Worm (Caenorhabditis elegans) whole organism, L1 larva: ENCODE data around the gene nduv-2.
A peak's percentile ranks its signal among the peaks of the same experiment; 100 is the strongest.

Source experiments
- C04F5.9 ChIP-seq: sonication (generic microtip); optimal IDR thresholded peaks from 2 replicates; lab custom pipeline; 2016; ENCODE audit warnings: missing genetic modification characterization, missing compliant biosample characterization
- C34B4.2 ChIP-seq: sonication (generic microtip); optimal IDR thresholded peaks from 2 replicates; lab custom pipeline; 2017; ENCODE audit warnings: mild to moderate bottlenecking, missing genetic modification characterization, missing compliant biosample characterization
- F16B12.6 ChIP-seq: fragments of 150-350 bp; optimal IDR thresholded peaks from 2 replicates; lab custom pipeline; 2014; ENCODE audit warnings: missing biosample characterization, missing genetic modification characterization
- aha-1 ChIP-seq: fragments of 150-350 bp; optimal IDR thresholded peaks from 2 replicates; lab custom pipeline; 2014; ENCODE audit warnings: missing biosample characterization, missing genetic modification characterization
- aly-2 ChIP-seq: fragments of 150-350 bp; optimal IDR thresholded peaks from 2 replicates; lab custom pipeline; 2014; ENCODE audit warnings: missing biosample characterization, missing genetic modification characterization
- ceh-63 ChIP-seq: fragments of 200-800 bp; sonication (Bioruptor generic); optimal IDR thresholded peaks from 2 replicates; lab custom pipeline; 2018; ENCODE audit warnings: mild to moderate bottlenecking, missing genetic modification characterization, missing compliant biosample characterization
- ceh-82 ChIP-seq, 3 experiments: fragments of 150-350 bp in 1 of 3; sonication (generic microtip) in 2 of 3; optimal IDR thresholded peaks; 2 replicates each; lab custom pipeline; 2014 to 2017; ENCODE audit warnings: missing biosample characterization in 3 of 3, missing genetic modification characterization in 3 of 3
- ceh-88 ChIP-seq: fragments of 200-800 bp; sonication (Bioruptor generic); IDR thresholded peaks from 2 replicates; pipeline ENCODE4 v1.3.6; 2022; ENCODE audit warnings: missing genetic modification characterization, missing compliant biosample characterization
- ces-1 ChIP-seq: fragments of 150-350 bp; optimal IDR thresholded peaks from 2 replicates; lab custom pipeline; 2014; ENCODE audit warnings: missing biosample characterization, missing genetic modification reagents, missing genetic modification characterization
- dpl-1 ChIP-seq, 3 experiments: fragments of 150-350 bp in 2 of 3; sonication (generic microtip) in 1 of 3; optimal IDR thresholded peaks; 2 replicates each; lab custom pipeline; 2014 to 2017; ENCODE audit warnings: missing biosample characterization in 3 of 3, missing genetic modification characterization in 3 of 3, missing genetic modification reagents in 3 of 3
- dsc-1 ChIP-seq: sonication (generic microtip); optimal IDR thresholded peaks from 2 replicates; lab custom pipeline; 2016; ENCODE audit warnings: mild to moderate bottlenecking, missing genetic modification characterization, missing compliant biosample characterization
- efl-3 ChIP-seq: fragments of 200-800 bp; sonication (Bioruptor generic); optimal IDR thresholded peaks from 2 replicates; lab custom pipeline; 2018; ENCODE audit warnings: mild to moderate bottlenecking, missing genetic modification characterization, missing compliant biosample characterization
- egl-13 ChIP-seq: sonication (generic microtip); optimal IDR thresholded peaks from 2 replicates; lab custom pipeline; 2016; ENCODE audit warnings: missing genotype, missing genetic modification reagents, missing genetic modification characterization, missing compliant biosample characterization
- elt-2 ChIP-seq: sonication (generic microtip); optimal IDR thresholded peaks from 2 replicates; lab custom pipeline; 2016; ENCODE audit warnings: missing genetic modification characterization, mild to moderate bottlenecking, inconsistent platforms, missing compliant biosample characterization, missing genetic modification reagents
- fkh-10 ChIP-seq: sonication (generic microtip); optimal IDR thresholded peaks from 2 replicates; lab custom pipeline; 2017; ENCODE audit warnings: missing biosample characterization, missing genetic modification reagents, missing genetic modification characterization
- fkh-4 ChIP-seq: sonication (generic microtip); optimal IDR thresholded peaks from 2 replicates; lab custom pipeline; 2016; ENCODE audit warnings: missing compliant biosample characterization, missing genetic modification characterization, borderline replicate concordance
- fkh-8 ChIP-seq: sonication (generic microtip); optimal IDR thresholded peaks from 2 replicates; lab custom pipeline; 2016; ENCODE audit warnings: mild to moderate bottlenecking, missing genetic modification characterization, missing compliant biosample characterization
- irx-1 ChIP-seq: sonication (generic microtip); optimal IDR thresholded peaks from 2 replicates; lab custom pipeline; 2016; ENCODE audit warnings: missing genetic modification characterization, missing compliant biosample characterization
- lin-13 ChIP-seq: fragments of 150-350 bp; optimal IDR thresholded peaks from 2 replicates; lab custom pipeline; 2014; ENCODE audit warnings: missing biosample characterization, missing genetic modification reagents, missing genetic modification characterization
- lin-39 ChIP-seq: fragments of 150-350 bp; optimal IDR thresholded peaks from 2 replicates; lab custom pipeline; 2014; ENCODE audit warnings: missing biosample characterization, missing genetic modification reagents, missing genetic modification characterization
- nhr-11 ChIP-seq: fragments of 150-350 bp; optimal IDR thresholded peaks from 2 replicates; lab custom pipeline; 2014; ENCODE audit warnings: missing biosample characterization, missing genetic modification characterization
- nhr-237 ChIP-seq: fragments of 150-350 bp; optimal IDR thresholded peaks from 2 replicates; lab custom pipeline; 2014; ENCODE audit warnings: missing biosample characterization, missing genetic modification characterization
- nhr-71 ChIP-seq: sonication (generic microtip); optimal IDR thresholded peaks from 2 replicates; lab custom pipeline; 2016; ENCODE audit warnings: mild to moderate bottlenecking, missing genetic modification characterization, moderate library complexity, missing compliant biosample characterization
- nhr-76 ChIP-seq: sonication (generic microtip); optimal IDR thresholded peaks from 2 replicates; lab custom pipeline; 2017; ENCODE audit warnings: missing biosample characterization, missing genetic modification characterization
- nhr-77 ChIP-seq: fragments of 150-350 bp; optimal IDR thresholded peaks from 2 replicates; lab custom pipeline; 2014; ENCODE audit warnings: missing biosample characterization, missing genetic modification characterization
- nhr-85 ChIP-seq: sonication (generic microtip); peaks from one replicate; lab custom pipeline; 2016; ENCODE audit warnings: missing genetic modification characterization, inconsistent platforms, missing compliant biosample characterization
- pag-3 ChIP-seq: sonication (generic microtip); optimal IDR thresholded peaks from 2 replicates; lab custom pipeline; 2017; ENCODE audit warnings: missing genetic modification characterization, mild to moderate bottlenecking, missing compliant biosample characterization, antibody characterized with exemption, borderline replicate concordance; ENCODE audit not compliant: insufficient read depth
- pqm-1 ChIP-seq: sonication (generic microtip); optimal IDR thresholded peaks from 3 replicates; lab custom pipeline; 2017; ENCODE audit warnings: missing biosample characterization, missing genetic modification characterization
- rnt-1 ChIP-seq: sonication (generic microtip); optimal IDR thresholded peaks from 2 replicates; lab custom pipeline; 2016; ENCODE audit warnings: mild to moderate bottlenecking, missing genetic modification characterization, moderate library complexity, missing compliant biosample characterization
- skn-1 ChIP-seq: fragments of 150-350 bp; optimal IDR thresholded peaks from 2 replicates; lab custom pipeline; 2014; ENCODE audit warnings: missing biosample characterization, missing genetic modification characterization
- snpc-4 ChIP-seq: fragments of 150-350 bp; optimal IDR thresholded peaks from 2 replicates; lab custom pipeline; 2014; ENCODE audit warnings: missing biosample characterization, missing genetic modification characterization
- snu-23 ChIP-seq: sonication (generic microtip); optimal IDR thresholded peaks from 2 replicates; lab custom pipeline; 2016; ENCODE audit warnings: missing genetic modification characterization, missing compliant biosample characterization
- sptf-1 ChIP-seq: fragments of 150-350 bp; optimal IDR thresholded peaks from 2 replicates; lab custom pipeline; 2014; ENCODE audit warnings: missing biosample characterization, missing genetic modification characterization
- swsn-7 ChIP-seq: sonication (generic microtip); optimal IDR thresholded peaks from 2 replicates; lab custom pipeline; 2016; ENCODE audit warnings: missing genetic modification characterization, missing compliant biosample characterization
- tbx-2 ChIP-seq: sonication (generic microtip); optimal IDR thresholded peaks from 2 replicates; lab custom pipeline; 2016; ENCODE audit warnings: missing genetic modification characterization, missing compliant biosample characterization
- unc-130 ChIP-seq: fragments of 150-350 bp; optimal IDR thresholded peaks from 2 replicates; lab custom pipeline; 2017; ENCODE audit warnings: missing biosample characterization, missing genetic modification characterization, inconsistent platforms
- unc-62 ChIP-seq: fragments of 150-350 bp; optimal IDR thresholded peaks from 2 replicates; lab custom pipeline; 2014; ENCODE audit warnings: missing biosample characterization, missing genetic modification reagents, missing genetic modification characterization
- unc-86 ChIP-seq: sonication (generic microtip); optimal IDR thresholded peaks from 2 replicates; lab custom pipeline; 2016; ENCODE audit warnings: missing genetic modification characterization, missing compliant biosample characterization
- unc-98 ChIP-seq: fragments of 200-800 bp; sonication (Bioruptor generic); IDR thresholded peaks from 2 replicates; pipeline ENCODE4 v1.3.6; 2022; ENCODE audit warnings: missing genetic modification characterization, missing compliant biosample characterization
- vab-15 ChIP-seq: sonication (generic microtip); optimal IDR thresholded peaks from 2 replicates; lab custom pipeline; 2017; ENCODE audit warnings: missing genotype, mild to moderate bottlenecking, missing genetic modification characterization, missing compliant biosample characterization
- zip-4 ChIP-seq: fragments of 200-800 bp; sonication (Bioruptor generic); optimal IDR thresholded peaks from 2 replicates; lab custom pipeline; 2018; ENCODE audit warnings: mild to moderate bottlenecking, missing genetic modification characterization, moderate library complexity, missing compliant biosample characterization
- ztf-11 ChIP-seq, 2 experiments: sonication (generic microtip); optimal IDR thresholded peaks; 2 replicates each; lab custom pipeline; 2016 to 2017; ENCODE audit warnings: missing genetic modification characterization in 2 of 2, missing biosample characterization in 1 of 2, missing compliant biosample characterization in 1 of 2

The nduv-2 gene

ce11 chrV:13591504-13592174, 33.7 kb downstream of the nduv-2 start, which contains the start of gene tbcb-1 (continued):
- no peak for TF ChIP-seq elt-2 (tag; lab: Kevin White, UChicago)
- TF ChIP-seq ceh-88, result no peak
- TF ChIP-seq nhr-71 (tag; lab: Kevin White, UChicago), result peak; percentile 66
- no peak for TF ChIP-seq C34B4.2 (tag; lab: Kevin White, UChicago)
- peak; percentile 26 for TF ChIP-seq egl-13 (tag; lab: Kevin White, UChicago)
- peak; percentile 37 for TF ChIP-seq tbx-2 (tag; lab: Kevin White, UChicago)
- no peak for TF ChIP-seq vab-15 (tag; lab: Kevin White, UChicago)
- TF ChIP-seq unc-130 (tag; lab: Kevin White, UChicago), result no peak
- TF ChIP-seq lin-13, result no peak
- TF ChIP-seq dpl-1 (GFP tag; optimal IDR thresholded peaks at IDR 0.05; lab: Kevin White, UChicago), result peak; percentile 33 to 74 (median 65)
- peak in 2 of 3 experiments; percentile 35 for TF ChIP-seq ceh-82 (tag; optimal IDR thresholded peaks at IDR 0.05; lab: Kevin White, UChicago)
- no peak for TF ChIP-seq unc-62 (GFP tag; lab: Kevin White, UChicago)
- TF ChIP-seq dsc-1 (tag; lab: Kevin White, UChicago), result peak; percentile 69
- TF ChIP-seq skn-1, result no peak
- TF ChIP-seq efl-3 (GFP tag; lab: Kevin White, UChicago), result no peak
- TF ChIP-seq unc-98 (GFP tag; lab: Robert Waterston, UW), result no peak
- TF ChIP-seq nhr-11 (tag; lab: Kevin White, UChicago), result no peak
- TF ChIP-seq fkh-10 (GFP tag; lab: Kevin White, UChicago), result no peak
- TF ChIP-seq, all 84 proteins: peak for 24

ce11 chrV:13589494-13590176, 35.7 kb downstream of the nduv-2 start, which contains the start of the genes F53F4.2 and F53F4.18:
Gene F53F4.2, minus strand, starts transcription at chrV:13589594.
Gene F53F4.18, plus strand, starts transcription at chrV:13590126.
- TF ChIP-seq snpc-4 (no peak), aha-1 (tag; lab: Kevin White, UChicago) (no peak), elt-2 (tag; lab: Kevin White, UChicago) (no peak), unc-98 (GFP tag; lab: Robert Waterston, UW) (no peak), irx-1 (tag; lab: Kevin White, UChicago) (no peak), nhr-77 (tag; lab: Kevin White, UChicago) (no peak), fkh-10 (GFP tag; lab: Kevin White, UChicago) (no peak), nhr-85 (tag; lab: Kevin White, UChicago) (no peak), lin-39 (tag; lab: Kevin White, UChicago) (no peak), pqm-1 (no peak), nhr-76 (no peak), rnt-1 (tag; lab: Kevin White, UChicago) (no peak), fkh-8 (tag; lab: Kevin White, UChicago) (no peak), snu-23 (no peak)

ce11 chrV:13587902-13588301, 37.5 kb downstream of the nduv-2 start, which contains the start of gene F53F4.17:
Gene F53F4.17, plus strand, starts transcription at chrV:13588202.
- TF ChIP-seq pag-3 (tag; lab: Kevin White, UChicago), result no peak
- no peak for TF ChIP-seq rnt-1 (tag; lab: Kevin White, UChicago)
- TF ChIP-seq fkh-4 (tag; lab: Kevin White, UChicago), result no peak
- TF ChIP-seq ceh-63 (GFP tag; lab: Kevin White, UChicago), result no peak
- TF ChIP-seq C04F5.9 (tag; lab: Kevin White, UChicago), result no peak
- TF ChIP-seq F16B12.6 (tag; lab: Kevin White, UChicago), result no peak
- TF ChIP-seq nhr-85 (tag; lab: Kevin White, UChicago), result no peak
- TF ChIP-seq aly-2 (tag; lab: Kevin White, UChicago), result no peak
- no peak for TF ChIP-seq zip-4 (GFP tag; lab: Kevin White, UChicago)
- no peak for TF ChIP-seq unc-86 (tag; lab: Kevin White, UChicago)
- TF ChIP-seq swsn-7 (tag; lab: Kevin White, UChicago), result no peak
- TF ChIP-seq ces-1, result no peak
- TF ChIP-seq fkh-10 (GFP tag; lab: Kevin White, UChicago), result no peak
- no peak for TF ChIP-seq nhr-237 (tag; lab: Kevin White, UChicago)
- TF ChIP-seq sptf-1 (tag; lab: Kevin White, UChicago), result no peak
- TF ChIP-seq dpl-1 (GFP tag; optimal IDR thresholded peaks at IDR 0.05; lab: Kevin White, UChicago), result no peak
- TF ChIP-seq ztf-11 (tag; optimal IDR thresholded peaks at IDR 0.05; lab: Kevin White, UChicago), result no peak
